Worm (Caenorhabditis elegans) whole organism, early embryonic: Measurements from ENCODE around the gene aakb-1.

ENCODE experiments used
- B0310.2 ChIP-seq: sonication (generic microtip); optimal IDR thresholded peaks from 2 replicates; lab custom pipeline; 2016; ENCODE audit warnings: mild to moderate bottlenecking, missing genetic modification characterization, missing compliant biosample characterization
- F13C5.2 ChIP-seq: sonication (generic microtip); optimal IDR thresholded peaks from 2 replicates; lab custom pipeline; 2017; ENCODE audit warnings: mild to moderate bottlenecking, missing genetic modification characterization, inconsistent platforms, missing compliant biosample characterization
- aly-1 ChIP-seq: sonication (generic microtip); optimal IDR thresholded peaks from 2 replicates; lab custom pipeline; 2016; ENCODE audit warnings: missing genetic modification characterization, missing compliant biosample characterization
- ama-1 ChIP-seq: fragments of 150-350 bp; optimal IDR thresholded peaks from 2 replicates; lab custom pipeline; 2014
- ceh-13 ChIP-seq: fragments of 200-800 bp; sonication (Bioruptor generic); optimal IDR thresholded peaks from 2 replicates; lab custom pipeline; 2018; ENCODE audit warnings: mild to moderate bottlenecking, missing genetic modification characterization, missing compliant biosample characterization
- ceh-36 ChIP-seq: sonication (generic microtip); optimal IDR thresholded peaks from 2 replicates; lab custom pipeline; 2016; ENCODE audit warnings: missing genetic modification characterization, inconsistent platforms, missing compliant biosample characterization
- ets-7 ChIP-seq: sonication (generic microtip); optimal IDR thresholded peaks from 2 replicates; lab custom pipeline; 2016; ENCODE audit warnings: missing genotype, missing genetic modification characterization, missing compliant biosample characterization
- flt-1 ChIP-seq: fragments of 200-800 bp; sonication (Bioruptor generic); IDR thresholded peaks from 2 replicates; pipeline ENCODE4 v1.3.6; 2022; ENCODE audit warnings: missing genetic modification characterization, missing compliant biosample characterization
- hmbx-1 ChIP-seq: sonication (generic microtip); optimal IDR thresholded peaks from 2 replicates; lab custom pipeline; 2016; ENCODE audit warnings: mild to moderate bottlenecking, missing genetic modification characterization, missing compliant biosample characterization
- hmg-4 ChIP-seq: fragments of 200-800 bp; sonication (Bioruptor generic); optimal IDR thresholded peaks from 2 replicates; lab custom pipeline; 2018; ENCODE audit warnings: mild to moderate bottlenecking, missing genetic modification characterization, missing compliant biosample characterization
- hnd-1 ChIP-seq: sonication (generic microtip); optimal IDR thresholded peaks from 2 replicates; lab custom pipeline; 2016; ENCODE audit warnings: missing genetic modification characterization, missing compliant biosample characterization
- pes-1 ChIP-seq: fragments of 200-800 bp; sonication (Bioruptor generic); IDR thresholded peaks from 2 replicates; pipeline ENCODE4 v1.3.6; 2022; ENCODE audit warnings: missing genetic modification reagents, missing genetic modification characterization, missing compliant biosample characterization
- scrt-1 ChIP-seq: fragments of 200-800 bp; sonication (Bioruptor generic); IDR thresholded peaks from 2 replicates; pipeline ENCODE4 v1.3.6; 2022; ENCODE audit warnings: missing genetic modification characterization, missing compliant biosample characterization
- sea-1 ChIP-seq: fragments of 200-800 bp; sonication (Bioruptor generic); conservative IDR thresholded peaks from 2 replicates; pipeline ENCODE4 v1.3.6; 2022; ENCODE audit warnings: missing genetic modification characterization, missing compliant biosample characterization
- tbx-11 ChIP-seq: fragments of 200-800 bp; sonication (Bioruptor generic); IDR thresholded peaks from 2 replicates; pipeline ENCODE4 v1.3.6; 2022; ENCODE audit warnings: missing genetic modification characterization, missing compliant biosample characterization
- tbx-37 ChIP-seq: fragments of 200-800 bp; sonication (Bioruptor generic); conservative IDR thresholded peaks from 2 replicates; pipeline ENCODE4 v1.3.6; 2022; ENCODE audit warnings: missing genetic modification reagents, missing genetic modification characterization, missing compliant biosample characterization
- tra-4 ChIP-seq: sonication (generic microtip); optimal IDR thresholded peaks from 2 replicates; lab custom pipeline; 2017; ENCODE audit warnings: missing genetic modification characterization, missing compliant biosample characterization

Gene aakb-1

DNA sequence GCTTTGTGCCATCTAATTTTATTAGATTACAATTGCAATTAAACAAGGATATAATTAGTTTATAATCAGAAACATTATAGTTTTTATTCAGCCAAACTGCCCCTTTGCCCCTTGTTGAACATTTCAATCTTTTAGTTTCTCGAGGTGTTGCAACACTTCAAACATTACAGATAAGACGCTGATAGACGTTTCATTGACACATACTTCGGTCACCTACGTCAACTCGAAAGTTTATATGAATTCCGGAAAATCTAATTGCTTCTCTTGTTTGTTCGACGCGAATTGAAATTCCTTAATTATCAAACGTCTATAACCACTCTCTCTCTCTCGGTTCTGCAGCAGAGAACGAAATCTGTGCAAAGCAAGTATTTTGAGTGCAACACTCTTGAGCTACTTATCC lies 11.7 kb downstream of the aakb-1 start:
- TF ChIP-seq ceh-36 (tag; lab: Kevin White, UChicago) (no peak), hnd-1 (no peak), hmg-4 (GFP tag; lab: Kevin White, UChicago) (no peak), sea-1 (GFP tag; lab: Robert Waterston, UW) (no peak), tbx-37 (GFP tag; lab: Robert Waterston, UW) (no peak), tbx-11 (no peak), flt-1 (GFP tag; lab: Robert Waterston, UW) (no peak), hmbx-1 (no peak), pes-1 (GFP tag; lab: Robert Waterston, UW) (no peak), tra-4 (tag; lab: Kevin White, UChicago) (no peak), ets-7 (no peak), F13C5.2 (tag; lab: Kevin White, UChicago) (no peak), ama-1 (lab: Kevin White, UChicago) (no peak), aly-1 (no peak), ceh-13 (GFP tag; lab: Kevin White, UChicago) (no peak), scrt-1 (GFP tag; lab: Robert Waterston, UW) (no peak), B0310.2 (tag; lab: Kevin White, UChicago) (no peak)

DNA sequence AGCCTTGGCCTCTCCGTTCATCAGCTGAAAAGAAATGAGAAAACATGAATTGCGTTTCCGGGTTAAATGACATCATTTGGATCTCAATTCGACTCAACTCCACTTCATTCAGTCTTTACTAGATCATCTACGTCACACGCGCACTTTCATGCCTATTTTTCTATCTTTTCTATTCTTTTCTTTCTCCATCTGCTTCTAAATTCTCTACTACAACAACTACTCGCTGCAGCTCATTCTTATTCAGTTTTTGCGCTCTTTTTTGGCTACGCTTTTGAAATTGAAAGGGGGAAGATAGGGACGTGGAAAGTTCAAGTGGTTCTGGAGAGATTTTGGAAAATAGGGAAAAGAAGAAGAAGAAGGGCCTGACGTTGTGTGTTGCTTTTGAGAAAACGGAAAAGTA lies 13.0 kb downstream of the aakb-1 start:
- no peak for TF ChIP-seq tbx-11

DNA sequence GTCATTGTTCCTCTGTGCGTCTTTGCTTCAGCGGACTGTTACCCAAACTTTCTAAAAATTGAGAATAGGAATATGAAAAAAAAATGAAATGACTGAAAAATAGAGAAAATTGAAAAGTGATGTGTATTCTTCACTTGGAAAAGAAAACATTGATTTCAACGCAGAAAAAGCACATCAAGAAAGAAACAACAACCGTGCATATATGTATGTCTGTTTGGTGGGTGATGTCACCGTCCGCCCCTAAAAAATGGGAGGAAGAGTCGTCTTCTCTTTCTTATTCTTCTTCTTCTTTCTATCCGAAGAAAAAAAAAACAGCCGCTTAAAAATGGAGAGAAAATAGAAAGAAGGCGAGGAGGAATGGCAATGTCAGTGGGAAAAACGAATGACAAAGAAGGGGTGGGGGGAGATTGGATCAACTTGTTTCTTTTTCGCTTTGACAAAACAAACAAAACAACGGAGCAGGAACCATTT lies 15.0 kb downstream of the aakb-1 start, which contains the start of gene nkb-3:
nkb-3 (minus strand) TSS at position 51 of the 471 bp plus-strand sequence.
- no peak for TF ChIP-seq hnd-1
- TF ChIP-seq sea-1 (GFP tag; lab: Robert Waterston, UW), result no peak
- TF ChIP-seq ceh-13 (GFP tag; lab: Kevin White, UChicago), result no peak
- TF ChIP-seq scrt-1 (GFP tag; lab: Robert Waterston, UW), result no peak
- TF ChIP-seq hmbx-1, result no peak
- TF ChIP-seq pes-1 (GFP tag; lab: Robert Waterston, UW), result no peak
- TF ChIP-seq tra-4 (tag; lab: Kevin White, UChicago), result no peak
- TF ChIP-seq ets-7, result no peak
- TF ChIP-seq ama-1 (lab: Kevin White, UChicago), result no peak

DNA sequence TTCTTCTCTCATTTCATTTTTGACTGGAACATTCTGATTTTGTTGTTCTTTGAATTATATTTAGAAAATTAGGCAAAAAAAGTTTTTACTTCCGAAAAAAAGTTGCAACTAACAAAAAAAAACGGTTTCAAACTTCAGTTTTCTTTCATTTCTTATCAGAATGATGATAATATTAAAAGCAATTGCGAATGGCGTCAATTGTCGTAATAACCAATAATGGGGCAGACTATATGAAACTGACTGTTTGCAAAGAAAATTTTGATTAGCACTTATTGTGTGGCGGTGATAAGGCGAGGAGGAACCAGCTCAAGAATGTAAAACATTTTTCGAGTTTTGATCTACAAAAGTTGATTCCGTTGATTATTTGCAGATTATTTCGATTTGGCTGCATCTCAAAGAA lies 17.2 kb downstream of the aakb-1 start:
- no peak for TF ChIP-seq hmbx-1

DNA sequence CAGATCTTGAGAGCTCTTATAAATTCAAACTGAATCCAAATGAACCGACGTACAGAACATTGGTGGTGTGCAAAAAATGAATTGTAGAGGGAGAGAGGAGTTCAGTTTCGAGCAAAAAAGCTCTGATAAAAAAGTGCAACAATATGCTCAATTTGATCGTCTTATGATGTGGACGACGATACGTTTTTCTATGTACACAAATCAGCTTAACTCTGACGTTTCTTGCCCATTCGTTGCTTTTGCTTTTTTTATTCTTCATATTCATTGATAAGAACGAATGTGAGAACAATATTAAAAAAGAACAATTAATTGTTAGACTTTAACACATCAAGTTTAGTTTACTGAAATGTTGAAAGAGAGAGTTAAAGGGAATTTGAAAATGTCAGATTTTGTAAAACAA lies 18.6 kb downstream of the aakb-1 start:
- TF ChIP-seq ceh-36 (tag; lab: Kevin White, UChicago) (no peak), ets-7 (no peak), tbx-37 (GFP tag; lab: Robert Waterston, UW) (no peak), hmg-4 (GFP tag; lab: Kevin White, UChicago) (no peak), pes-1 (GFP tag; lab: Robert Waterston, UW) (no peak), aly-1 (no peak), ceh-13 (GFP tag; lab: Kevin White, UChicago) (no peak), flt-1 (GFP tag; lab: Robert Waterston, UW) (no peak), tbx-11 (no peak), sea-1 (GFP tag; lab: Robert Waterston, UW) (no peak), hnd-1 (no peak), B0310.2 (tag; lab: Kevin White, UChicago) (no peak), scrt-1 (GFP tag; lab: Robert Waterston, UW) (no peak), tra-4 (tag; lab: Kevin White, UChicago) (no peak), F13C5.2 (tag; lab: Kevin White, UChicago) (no peak), hmbx-1 (no peak), ama-1 (lab: Kevin White, UChicago) (no peak)

DNA sequence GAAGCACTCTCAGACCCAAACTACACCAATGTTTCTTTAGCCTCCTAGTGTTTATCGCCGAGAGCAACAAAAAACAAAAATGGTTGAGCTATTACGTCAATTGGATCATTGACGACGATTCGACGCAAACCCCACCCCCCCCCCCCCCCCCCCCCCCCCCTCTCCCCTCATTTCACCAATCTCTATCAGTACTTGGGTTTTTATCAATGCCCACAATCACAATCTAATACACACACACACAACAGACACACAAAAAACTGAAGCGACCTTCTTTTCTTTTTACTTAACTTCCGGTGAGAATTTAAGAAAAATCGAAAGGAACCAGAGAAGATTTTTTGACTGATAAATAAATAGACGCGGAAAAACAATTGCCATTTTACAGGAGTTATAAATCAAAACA lies 19.9 kb downstream of the aakb-1 start:
- TF ChIP-seq ceh-36 (tag; lab: Kevin White, UChicago) (no peak), sea-1 (GFP tag; lab: Robert Waterston, UW) (no peak), hmg-4 (GFP tag; lab: Kevin White, UChicago) (no peak), tbx-37 (GFP tag; lab: Robert Waterston, UW) (no peak), aly-1 (no peak), tra-4 (tag; lab: Kevin White, UChicago) (no peak), B0310.2 (tag; lab: Kevin White, UChicago) (no peak), pes-1 (GFP tag; lab: Robert Waterston, UW) (no peak), scrt-1 (GFP tag; lab: Robert Waterston, UW) (no peak), ama-1 (lab: Kevin White, UChicago) (no peak), flt-1 (GFP tag; lab: Robert Waterston, UW) (no peak), ets-7 (no peak), F13C5.2 (tag; lab: Kevin White, UChicago) (no peak), tbx-11 (no peak), ceh-13 (GFP tag; lab: Kevin White, UChicago) (no peak), hmbx-1 (no peak), hnd-1 (no peak)

DNA sequence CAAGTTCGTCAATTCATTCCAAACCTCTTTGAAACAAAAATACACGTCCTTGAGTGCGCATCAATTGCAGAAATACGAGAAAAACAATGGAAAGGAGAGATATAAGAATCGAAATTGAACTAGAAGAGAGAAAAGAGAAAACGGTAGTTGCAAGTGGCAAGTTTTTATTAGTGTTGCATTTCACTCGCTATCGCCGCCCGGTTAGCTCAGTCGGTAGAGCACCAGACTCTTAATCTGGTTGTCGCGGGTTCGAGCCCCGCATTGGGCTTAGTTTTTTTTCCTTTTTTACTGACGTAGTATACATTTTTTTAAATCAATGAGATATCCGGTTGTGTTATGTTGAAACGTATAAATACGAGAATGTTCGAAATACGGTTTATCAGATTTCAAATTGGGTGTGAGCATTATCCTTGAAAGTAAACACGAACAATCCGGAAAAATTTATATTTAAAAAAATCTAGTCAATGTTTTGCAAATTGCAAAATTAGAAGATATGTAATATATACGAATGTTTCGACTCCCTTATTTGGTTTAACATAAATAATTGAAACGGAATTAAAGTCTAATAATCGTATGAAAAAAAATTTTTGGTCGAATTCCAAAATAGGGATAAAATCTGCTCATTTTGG lies 26.0 kb downstream of the aakb-1 start:
- 0 out of 2 replicates have a peak, but pooled peaks have one; percentile 22 for TF ChIP-seq tbx-37 (GFP tag; lab: Robert Waterston, UW)
- 0 out of 2 replicates have a peak, but pooled peaks have one; percentile 36 for TF ChIP-seq scrt-1 (GFP tag; lab: Robert Waterston, UW)
- TF ChIP-seq ets-7, result no peak
- peak; percentile 14 for TF ChIP-seq hnd-1
- TF ChIP-seq ceh-13 (GFP tag; lab: Kevin White, UChicago), result no peak
- TF ChIP-seq pes-1 (GFP tag; lab: Robert Waterston, UW), result no peak; the same call in 1 of the 2 replicates
- peak; percentile 42; the same call in 1 of the 2 replicates for TF ChIP-seq flt-1 (GFP tag; lab: Robert Waterston, UW)
- TF ChIP-seq tbx-11, result peak; percentile 51; the same call in 1 of the 2 replicates
- no peak for TF ChIP-seq B0310.2 (tag; lab: Kevin White, UChicago)
- TF ChIP-seq hmg-4 (GFP tag; lab: Kevin White, UChicago), result no peak
- TF ChIP-seq F13C5.2 (tag; lab: Kevin White, UChicago), result peak; percentile 24
- TF ChIP-seq aly-1, result no peak
